Fruit fly (Drosophila melanogaster) whole organism, embryonic: ENCODE data around the gene CG4467.

Experiments
- Aef1 ChIP-seq: fragments of 200-800 bp; sonication (Bioruptor generic); IDR thresholded peaks from 3 replicates; pipeline ENCODE4 v1.3.6; 2022; ENCODE audit warnings: missing biosample characterization, missing genetic modification characterization
- Antp ChIP-seq: fragments of 200-800 bp; sonication (Bioruptor generic); optimal IDR thresholded peaks from 3 replicates; lab custom pipeline; 2016; ENCODE audit warnings: missing biosample characterization, missing genetic modification characterization
- Atf3 ChIP-seq: fragments of 200-800 bp; sonication (Bioruptor generic); optimal IDR thresholded peaks from 3 replicates; lab custom pipeline; 2016; ENCODE audit warnings: missing biosample characterization, missing genetic modification characterization
- Atf6 ChIP-seq: fragments of 200-800 bp; sonication (Bioruptor generic); IDR thresholded peaks from 2 replicates; pipeline ENCODE4 v1.3.6; 2022; ENCODE audit warnings: missing biosample characterization, missing genetic modification characterization
- Bteb2 ChIP-seq: fragments of 200-800 bp; sonication (Bioruptor generic); optimal IDR thresholded peaks from 2 replicates; lab custom pipeline; 2016; ENCODE audit warnings: missing biosample characterization, missing genetic modification characterization
- C15 ChIP-seq: fragments of 200-800 bp; sonication (Bioruptor generic); IDR thresholded peaks from 3 replicates; pipeline ENCODE4 v1.3.6; 2022; ENCODE audit warnings: missing biosample characterization, missing genetic modification characterization
- CG10321 ChIP-seq: fragments of 200-800 bp; sonication (Bioruptor generic); IDR thresholded peaks from 2 replicates; pipeline ENCODE4 v1.3.6; 2022; ENCODE audit warnings: missing biosample characterization, missing genetic modification characterization
- CG11504 ChIP-seq: fragments of 200-800 bp; sonication (Bioruptor generic); optimal IDR thresholded peaks from 3 replicates; lab custom pipeline; 2019; ENCODE audit warnings: missing biosample characterization, mild to moderate bottlenecking, missing genetic modification characterization, moderate library complexity
- CG12942 ChIP-seq: fragments of 200-800 bp; sonication (Bioruptor generic); optimal IDR thresholded peaks from 3 replicates; lab custom pipeline; 2016; ENCODE audit warnings: missing biosample characterization, missing genetic modification characterization
- CG15073 ChIP-seq: fragments of 200-800 bp; sonication (Bioruptor generic); optimal IDR thresholded peaks from 2 replicates; lab custom pipeline; 2016; ENCODE audit warnings: missing biosample characterization, missing genetic modification characterization
- CG15601 ChIP-seq: fragments of 200-800 bp; sonication (Bioruptor generic); optimal IDR thresholded peaks from 3 replicates; lab custom pipeline; 2019; ENCODE audit warnings: missing biosample characterization, mild to moderate bottlenecking, missing genetic modification characterization, moderate library complexity
- CG16863 ChIP-seq: fragments of 200-800 bp; sonication (Bioruptor generic); optimal IDR thresholded peaks from 3 replicates; lab custom pipeline; 2016; ENCODE audit warnings: missing biosample characterization, missing genetic modification characterization
- CG17328 ChIP-seq: fragments of 200-800 bp; sonication (Bioruptor generic); IDR thresholded peaks from 2 replicates; pipeline ENCODE4 v1.3.6; 2022; ENCODE audit warnings: missing biosample characterization, missing genetic modification characterization
- CG17361 ChIP-seq: fragments of 200-800 bp; sonication (Bioruptor generic); IDR thresholded peaks from 3 replicates; pipeline ENCODE4 v1.3.6; 2022; ENCODE audit warnings: missing biosample characterization, missing genetic modification characterization
- CG17385 ChIP-seq: fragments of 200-800 bp; sonication (Bioruptor generic); optimal IDR thresholded peaks from 3 replicates; lab custom pipeline; 2018; ENCODE audit warnings: missing biosample characterization, mild to moderate bottlenecking, missing genetic modification characterization
- CG18476 ChIP-seq: fragments of 200-800 bp; sonication (Bioruptor generic); optimal IDR thresholded peaks from 2 replicates; lab custom pipeline; 2016; ENCODE audit warnings: missing biosample characterization, mild to moderate bottlenecking, missing genetic modification characterization
- CG18764 ChIP-seq: fragments of 200-800 bp; sonication (Bioruptor generic); optimal IDR thresholded peaks from 3 replicates; lab custom pipeline; 2016; ENCODE audit warnings: missing biosample characterization, missing genetic modification characterization
- CG31441 ChIP-seq: fragments of 200-800 bp; sonication (Bioruptor generic); IDR thresholded peaks from 2 replicates; pipeline ENCODE4 v1.3.6; 2022; ENCODE audit warnings: missing biosample characterization, missing genetic modification characterization
- CG6175 ChIP-seq: fragments of 200-800 bp; sonication (Bioruptor generic); IDR thresholded peaks from 3 replicates; pipeline ENCODE4 v1.3.6; 2022; ENCODE audit warnings: missing biosample characterization, missing genetic modification characterization
- CG8089 ChIP-seq: fragments of 200-800 bp; sonication (Bioruptor generic); optimal IDR thresholded peaks from 3 replicates; lab custom pipeline; 2016; ENCODE audit warnings: missing biosample characterization, missing genetic modification characterization
- CG9215 ChIP-seq: fragments of 200-800 bp; sonication (Bioruptor generic); IDR thresholded peaks from 2 replicates; pipeline ENCODE4 v1.3.6; 2022; ENCODE audit warnings: missing biosample characterization, missing genetic modification characterization
- CG9437 ChIP-seq: fragments of 200-800 bp; sonication (Bioruptor generic); optimal IDR thresholded peaks from 2 replicates; lab custom pipeline; 2018; ENCODE audit warnings: missing biosample characterization, mild to moderate bottlenecking, missing genetic modification characterization
- CG9817 ChIP-seq: fragments of 200-800 bp; sonication (Bioruptor generic); optimal IDR thresholded peaks from 2 replicates; lab custom pipeline; 2018; ENCODE audit warnings: missing biosample characterization, mild to moderate bottlenecking, missing genetic modification characterization, moderate library complexity
- CkIIα-i1 ChIP-seq: fragments of 200-800 bp; sonication (Bioruptor generic); IDR thresholded peaks from 2 replicates; pipeline ENCODE4 v1.3.6; 2022; ENCODE audit warnings: missing biosample characterization, missing genetic modification characterization
- Dip3 ChIP-seq: fragments of 200-800 bp; sonication (Bioruptor generic); optimal IDR thresholded peaks from 3 replicates; lab custom pipeline; 2016; ENCODE audit warnings: missing biosample characterization, missing genetic modification characterization
- HLH4C ChIP-seq: fragments of 200-800 bp; sonication (Bioruptor generic); IDR thresholded peaks from 3 replicates; pipeline ENCODE4 v1.3.6; 2022; ENCODE audit warnings: missing biosample characterization, missing genetic modification characterization; ENCODE audit not compliant: partially characterized antibody
- Hmx ChIP-seq: fragments of 200-800 bp; sonication (Bioruptor generic); optimal IDR thresholded peaks from 2 replicates; lab custom pipeline; 2016; ENCODE audit warnings: missing biosample characterization, missing genetic modification characterization
- Hr51 ChIP-seq, 2 experiments: fragments of 200-800 bp; sonication (Bioruptor generic); optimal IDR thresholded peaks; 2 replicates in 1 of 2; 3 replicates in 1 of 2; lab custom pipeline; 2016 to 2018; ENCODE audit warnings: missing biosample characterization in 2 of 2, missing genetic modification characterization in 2 of 2, mild to moderate bottlenecking in 1 of 2, moderate library complexity in 1 of 2
- MESR4 ChIP-seq: fragments of 200-800 bp; sonication (Bioruptor generic); optimal IDR thresholded peaks from 2 replicates; lab custom pipeline; 2018; ENCODE audit warnings: missing biosample characterization, mild to moderate bottlenecking, missing genetic modification characterization, moderate library complexity
- NFAT ChIP-seq: fragments of 200-800 bp; sonication (Bioruptor generic); IDR thresholded peaks from 2 replicates; pipeline ENCODE4 v1.3.6; 2022; ENCODE audit warnings: missing biosample characterization, missing genetic modification characterization
- Ravus ChIP-seq: fragments of 200-800 bp; sonication (Bioruptor generic); IDR thresholded peaks from 2 replicates; pipeline ENCODE4 v1.3.6; 2022; ENCODE audit warnings: missing biosample characterization, missing genetic modification characterization
- Sox100B ChIP-seq: fragments of 200-800 bp; sonication (Bioruptor generic); optimal IDR thresholded peaks from 3 replicates; lab custom pipeline; 2018; ENCODE audit warnings: missing biosample characterization, mild to moderate bottlenecking, missing genetic modification characterization
- YL-1 ChIP-seq: fragments of 200-800 bp; sonication (Bioruptor generic); optimal IDR thresholded peaks from 3 replicates; lab custom pipeline; 2017; ENCODE audit warnings: missing biosample characterization, mild to moderate bottlenecking, missing genetic modification characterization
- ase ChIP-seq: fragments of 200-800 bp; sonication (Bioruptor generic); IDR thresholded peaks from 3 replicates; pipeline ENCODE4 v1.3.6; 2022; ENCODE audit warnings: missing biosample characterization, missing genetic modification characterization
- bcd ChIP-seq: fragments of 200-800 bp; sonication (Bioruptor generic); optimal IDR thresholded peaks from 2 replicates; lab custom pipeline; 2017; ENCODE audit warnings: missing biosample characterization, mild to moderate bottlenecking, missing genetic modification characterization
- bsh ChIP-seq, 2 experiments: fragments of 200-800 bp; sonication (Bioruptor generic); optimal IDR thresholded peaks; 2 replicates each; lab custom pipeline; 2017 to 2018; ENCODE audit warnings: mild to moderate bottlenecking in 2 of 2, missing biosample characterization in 2 of 2, missing genetic modification characterization in 2 of 2, moderate library complexity in 1 of 2
- da ChIP-seq: fragments of 200-800 bp; sonication (Bioruptor generic); optimal IDR thresholded peaks from 2 replicates; lab custom pipeline; 2016; ENCODE audit warnings: missing biosample characterization, missing genetic modification characterization
- esg ChIP-seq: fragments of 200-800 bp; sonication (Bioruptor generic); conservative IDR thresholded peaks from 2 replicates; pipeline ENCODE4 v1.3.6; 2022; ENCODE audit warnings: missing biosample characterization, missing genetic modification characterization
- fru ChIP-seq: fragments of >200 bp; optimal IDR thresholded peaks from 2 replicates; lab custom pipeline; 2017
- fu2 ChIP-seq: fragments of 200-800 bp; sonication (Bioruptor generic); optimal IDR thresholded peaks from 2 replicates; lab custom pipeline; 2016; ENCODE audit warnings: missing biosample characterization, missing genetic modification characterization
- kni ChIP-seq: fragments of 200-800 bp; sonication (Bioruptor generic); optimal IDR thresholded peaks from 3 replicates; lab custom pipeline; 2017; ENCODE audit warnings: mild to moderate bottlenecking, missing biosample characterization, missing genetic modification reagents, missing genetic modification characterization
- lbe ChIP-seq: fragments of 200-800 bp; sonication (Bioruptor generic); optimal IDR thresholded peaks from 2 replicates; lab custom pipeline; 2016; ENCODE audit warnings: missing biosample characterization, mild to moderate bottlenecking, missing genetic modification characterization
- luna ChIP-seq: fragments of 200-800 bp; sonication (Bioruptor generic); optimal IDR thresholded peaks from 2 replicates; lab custom pipeline; 2016; ENCODE audit warnings: missing biosample characterization, missing genetic modification characterization
- peb ChIP-seq: fragments of 200-800 bp; sonication (Bioruptor generic); IDR thresholded peaks from 2 replicates; pipeline ENCODE4 v1.3.6; 2022; ENCODE audit warnings: missing biosample characterization, missing genetic modification characterization
- run ChIP-seq: fragments of 200-800 bp; sonication (Bioruptor generic); optimal IDR thresholded peaks from 3 replicates; lab custom pipeline; 2018; ENCODE audit warnings: missing biosample characterization, mild to moderate bottlenecking, missing genetic modification characterization
- sc ChIP-seq, 3 experiments: fragments of >200 bp in 2 of 3; fragments of 200-800 bp in 1 of 3; sonication (Bioruptor generic) in 1 of 3; optimal IDR thresholded peaks; 2 replicates in 2 of 3; 3 replicates in 1 of 3; lab custom pipeline; 2017; ENCODE audit warnings: mild to moderate bottlenecking in 1 of 3, missing biosample characterization in 1 of 3, missing genetic modification characterization in 1 of 3, missing genetic modification reagents in 1 of 3
- seq ChIP-seq: fragments of 200-800 bp; sonication (Bioruptor generic); IDR thresholded peaks from 2 replicates; pipeline ENCODE4 v1.3.6; 2022; ENCODE audit warnings: missing biosample characterization, missing genetic modification characterization
- sna ChIP-seq: fragments of 200-800 bp; sonication (Bioruptor generic); IDR thresholded peaks from 2 replicates; pipeline ENCODE4 v1.3.6; 2022; ENCODE audit warnings: missing biosample characterization, missing genetic modification characterization; ENCODE audit not compliant: partially characterized antibody

Gene CG4467

DNA sequence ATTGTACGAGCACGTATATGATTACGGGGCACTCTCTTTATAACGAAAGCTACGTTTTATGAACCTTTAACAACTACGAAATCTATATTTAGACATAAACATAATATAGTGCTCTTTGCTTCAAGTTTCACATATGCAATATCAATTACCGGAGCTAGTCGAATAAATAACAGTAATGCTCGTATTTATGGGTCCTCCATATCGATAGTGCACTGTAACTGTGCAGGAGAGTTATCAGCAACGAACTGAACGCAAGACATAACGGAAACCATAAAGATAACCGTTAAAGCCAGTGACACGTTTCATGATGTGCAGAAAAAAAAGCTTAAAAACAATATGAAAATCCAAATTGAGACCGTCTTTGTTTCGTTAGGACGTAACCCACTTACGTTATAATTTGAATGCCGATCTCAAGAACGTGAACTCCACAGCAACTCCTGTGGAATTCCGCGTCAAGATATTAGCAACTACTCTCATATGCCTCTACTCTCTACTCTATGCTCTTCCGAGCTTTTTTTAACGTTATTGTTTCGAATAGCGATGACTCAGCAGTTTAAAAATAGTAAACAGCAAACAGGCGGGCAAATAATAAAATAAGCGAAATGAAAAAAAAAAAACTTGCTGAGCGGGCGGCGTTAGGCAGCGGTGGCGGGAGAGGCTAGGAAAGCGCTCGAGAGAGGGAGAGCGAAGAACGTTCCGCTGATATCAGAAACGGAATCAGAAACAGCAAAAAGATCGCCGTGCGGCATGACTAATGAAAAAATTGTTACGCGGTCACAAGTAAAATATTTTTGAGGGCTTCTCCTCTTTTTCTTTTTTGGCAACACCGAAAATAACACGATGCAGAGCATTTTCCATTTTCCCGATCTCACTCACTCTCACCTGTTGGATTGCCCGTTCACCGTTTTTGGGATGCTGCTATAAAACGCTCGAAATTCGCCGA, 58.5 kb downstream of the CG4467 start (continued):
- TF ChIP-seq sc (optimal IDR thresholded peaks at IDR 0.05; lab: Kevin White, UChicago) (no peak), sc (GFP tag; optimal IDR thresholded peaks at IDR 0.05; lab: Kevin White, UChicago) (peak; percentile 49), fu2 (peak; percentile 50), Antp (GFP tag; lab: Kevin White, UChicago) (peak; percentile 71), CG15073 (GFP tag; lab: Kevin White, UChicago) (no peak), HLH4C (GFP tag; lab: Robert Waterston, UW) (no peak), ase (GFP tag; lab: Robert Waterston, UW) (peak; percentile 70; the same call in 2 of the 3 replicates), CG9817 (tag; lab: Kevin White, UChicago) (peak; percentile 78), Ravus (GFP tag; lab: Robert Waterston, UW) (no peak), kni (no peak), da (peak; percentile 2), lbe (GFP tag; lab: Kevin White, UChicago) (peak; percentile 90), CG8089 (GFP tag; lab: Kevin White, UChicago) (peak; percentile 33), CG12942 (GFP tag; lab: Kevin White, UChicago) (peak; percentile 13), fru (lab: Kevin White, UChicago) (no peak), sna (GFP tag; lab: Robert Waterston, UW) (no peak), C15 (GFP tag; lab: Robert Waterston, UW) (0 out of 3 replicates have a peak, but pooled peaks have one; percentile 20), Sox100B (GFP tag; lab: Kevin White, UChicago) (peak; percentile 64), run (tag; lab: Kevin White, UChicago) (peak; percentile 59), CG15601 (peak; percentile 45), luna (GFP tag; lab: Kevin White, UChicago) (peak; percentile 33), Hmx (GFP tag; lab: Kevin White, UChicago) (peak; percentile 35), CG9215 (GFP tag; lab: Robert Waterston, UW) (peak; percentile 44; the same call in 1 of the 2 replicates), Aef1 (GFP tag; lab: Robert Waterston, UW) (peak; percentile 76), CG31441 (GFP tag; lab: Robert Waterston, UW) (peak; percentile 78), Bteb2 (peak; percentile 70), CG18764 (GFP tag; lab: Kevin White, UChicago) (peak; percentile 30), CG17361 (GFP tag; lab: Robert Waterston, UW) (peak; percentile 75), CG17385 (GFP tag; lab: Kevin White, UChicago) (peak; percentile 74), CG17328 (GFP tag; lab: Robert Waterston, UW) (peak; percentile 72), MESR4 (GFP tag; lab: Kevin White, UChicago) (peak; percentile 6), YL-1 (GFP tag; lab: Kevin White, UChicago) (no peak), Dip3 (peak; percentile 61), NFAT (GFP tag; lab: Robert Waterston, UW) (peak; percentile 80), esg (GFP tag; lab: Robert Waterston, UW) (peak; percentile 49), bcd (GFP tag; lab: Kevin White, UChicago) (peak; percentile 67), Atf3 (GFP tag; lab: Kevin White, UChicago) (peak; percentile 47), CG10321 (GFP tag; lab: Robert Waterston, UW) (peak; percentile 55; the same call in 1 of the 2 replicates), CG16863 (GFP tag; lab: Kevin White, UChicago) (peak; percentile 66), seq (GFP tag; lab: Robert Waterston, UW) (peak; percentile 67), bsh (GFP tag; optimal IDR thresholded peaks at IDR 0.05; lab: Kevin White, UChicago) (peak in 1 of 2 experiments; percentile 82), Atf6 (peak; percentile 84), CG11504 (tag; lab: Kevin White, UChicago) (peak; percentile 84), CG18476 (GFP tag; lab: Kevin White, UChicago) (peak; percentile 48), CkIIα-i1 (GFP tag; lab: Robert Waterston, UW) (no peak), Hr51 (GFP tag; optimal IDR thresholded peaks at IDR 0.05; lab: Kevin White, UChicago) (peak; percentile 35 to 84), CG9437 (GFP tag; lab: Kevin White, UChicago) (peak; percentile 91), peb (GFP tag; lab: Robert Waterston, UW) (0 out of 2 replicates have a peak, but pooled peaks have one; percentile 59), CG6175 (GFP tag; lab: Robert Waterston, UW) (0 out of 3 replicates have a peak, but pooled peaks have one; percentile 11)
